Worm (Caenorhabditis elegans) whole organism, midembryonic: Measurements from ENCODE around the gene srg-11.

Experiments used
- cog-1 ChIP-seq: sonication (generic microtip); optimal IDR thresholded peaks from 2 replicates; lab custom pipeline; 2016; ENCODE audit warnings: missing genetic modification characterization, missing compliant biosample characterization
- flt-1 ChIP-seq: fragments of 200-800 bp; sonication (Bioruptor generic); IDR thresholded peaks from 2 replicates; pipeline ENCODE4 v1.3.6; 2022; ENCODE audit warnings: missing genetic modification characterization, missing compliant biosample characterization
- klf-2 ChIP-seq: fragments of 200-800 bp; sonication (Bioruptor generic); conservative IDR thresholded peaks from 2 replicates; pipeline ENCODE4 v1.3.6; 2022; ENCODE audit warnings: missing genetic modification reagents, missing genetic modification characterization, missing compliant biosample characterization
- med-1 ChIP-seq: sonication (generic microtip); optimal IDR thresholded peaks from 2 replicates; lab custom pipeline; 2017; ENCODE audit warnings: missing genetic modification characterization, mild to moderate bottlenecking, missing compliant biosample characterization, antibody characterized with exemption, missing genetic modification reagents; ENCODE audit not compliant: insufficient read depth
- ref-1 ChIP-seq: fragments of 200-800 bp; sonication (Bioruptor generic); conservative IDR thresholded peaks from 2 replicates; pipeline ENCODE4 v1.3.6; 2022; ENCODE audit warnings: missing genetic modification reagents, missing genetic modification characterization, missing compliant biosample characterization
- ztf-23 ChIP-seq: fragments of 200-800 bp; sonication (Bioruptor generic); IDR thresholded peaks from 2 replicates; pipeline ENCODE4 v1.3.6; 2022; ENCODE audit warnings: missing genetic modification reagents, missing genetic modification characterization, missing compliant biosample characterization

DNA sequence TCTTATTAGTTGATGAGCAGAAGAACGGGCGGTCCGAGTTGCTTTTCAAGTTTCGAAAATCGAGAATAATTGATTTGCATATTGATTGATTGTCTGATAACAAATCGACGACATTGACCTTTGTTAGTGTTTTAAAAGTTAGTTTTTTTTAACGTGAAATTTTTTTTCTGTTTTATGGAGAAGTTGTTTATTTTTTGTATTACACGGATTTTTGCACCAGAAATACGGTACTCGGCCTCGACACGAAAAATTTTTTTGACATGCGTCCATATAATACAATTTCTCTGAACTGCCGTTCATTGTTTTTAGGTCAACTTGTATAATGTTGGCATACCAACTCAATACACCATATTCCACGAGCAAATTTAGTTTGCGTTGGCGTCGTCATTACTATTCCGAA lies 24.4 kb upstream of the srg-11 start, which contains the start of gene T23F11.2:
- TF ChIP-seq ztf-23 (no peak), klf-2 (GFP tag; lab: Robert Waterston, UW) (no peak), flt-1 (GFP tag; lab: Robert Waterston, UW) (no peak), cog-1 (tag; lab: Kevin White, UChicago) (no peak), med-1 (GFP tag; lab: Kevin White, UChicago) (no peak), ref-1 (GFP tag; lab: Robert Waterston, UW) (no peak)
